Worm (Caenorhabditis elegans): ENCODE measurements around the gene trip-4.

The trip-4 gene

ce11 chrII:15043850-15044249 lies 4.6 kb downstream of the trip-4 start:
- TF ChIP-seq tbx-2 (tag; optimal IDR thresholded peaks at IDR 0.05) (peak; percentile 6), ceh-18 (tag; optimal IDR thresholded peaks at IDR 0.05) (peak; percentile 0), unc-42 (tag; optimal IDR thresholded peaks at IDR 0.05) (peak; percentile 11)

DNA sequence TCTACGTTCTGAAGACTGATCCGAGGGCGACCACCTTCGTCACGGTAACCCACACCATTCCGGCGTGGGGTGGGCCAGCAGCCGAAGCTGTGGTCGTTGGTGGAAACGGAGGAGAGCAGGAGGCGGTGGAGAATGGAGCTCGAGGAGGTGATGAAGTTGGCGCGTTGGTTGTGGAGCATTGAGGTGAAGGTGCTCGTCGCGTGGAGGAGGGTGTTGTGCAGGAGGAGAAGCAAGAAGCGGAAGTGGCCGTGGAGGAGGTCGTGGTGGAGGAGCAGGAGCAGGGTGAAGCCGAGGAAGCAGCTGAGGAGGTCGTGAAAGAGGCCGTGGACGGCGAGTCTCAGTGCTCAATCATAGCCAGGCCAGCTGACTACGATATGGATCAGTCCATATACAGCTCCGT lies 19.1 kb downstream of the trip-4 start, which contains the start of gene Y53F4B.17:
TSS of gene Y53F4B.17 (plus strand) at position 375 of the 400 bp plus-strand sequence.
- TF ChIP-seq nhr-11 (tag; optimal IDR thresholded peaks at IDR 0.05) = no peak
- TF ChIP-seq sdc-2 (tag; optimal IDR thresholded peaks at IDR 0.05) = peak; percentile 33
- TF ChIP-seq pag-3 (tag; optimal IDR thresholded peaks at IDR 0.05; ENCODE audit: borderline replicate concordance) = no peak
- TF ChIP-seq ceh-24 (tag; optimal IDR thresholded peaks at IDR 0.05) = no peak
- no peak for TF ChIP-seq madf-2 (tag; optimal IDR thresholded peaks at IDR 0.05)
- no peak for TF ChIP-seq che-1 (tag; optimal IDR thresholded peaks at IDR 0.05)
- TF ChIP-seq C08G9.2 (tag; optimal IDR thresholded peaks at IDR 0.05) = peak; percentile 20
- no peak for TF ChIP-seq zip-5 (tag; optimal IDR thresholded peaks at IDR 0.05)
- no peak for TF ChIP-seq fkh-6 (tag; optimal IDR thresholded peaks at IDR 0.05)
- no peak for TF ChIP-seq pax-1 (tag; optimal IDR thresholded peaks at IDR 0.05)
- no peak for TF ChIP-seq ceh-34 (tag; optimal IDR thresholded peaks at IDR 0.05)
- TF ChIP-seq ets-4 (tag; optimal IDR thresholded peaks at IDR 0.05) = no peak
- TF ChIP-seq ceh-30 (tag; optimal IDR thresholded peaks at IDR 0.05) = no peak
- peak; percentile 9 for TF ChIP-seq mec-3 (tag; optimal IDR thresholded peaks at IDR 0.05; ENCODE audit: borderline replicate concordance)
- TF ChIP-seq sox-2 (GFP tag; IDR thresholded peaks at IDR 0.05) = no peak
- no peak for TF ChIP-seq syd-9 (tag; optimal IDR thresholded peaks at IDR 0.05)
- no peak for TF ChIP-seq elt-2 (tag; optimal IDR thresholded peaks at IDR 0.05)
- TF ChIP-seq dmd-4 (tag; optimal IDR thresholded peaks at IDR 0.05; ENCODE audit: borderline replicate concordance) = no peak

DNA sequence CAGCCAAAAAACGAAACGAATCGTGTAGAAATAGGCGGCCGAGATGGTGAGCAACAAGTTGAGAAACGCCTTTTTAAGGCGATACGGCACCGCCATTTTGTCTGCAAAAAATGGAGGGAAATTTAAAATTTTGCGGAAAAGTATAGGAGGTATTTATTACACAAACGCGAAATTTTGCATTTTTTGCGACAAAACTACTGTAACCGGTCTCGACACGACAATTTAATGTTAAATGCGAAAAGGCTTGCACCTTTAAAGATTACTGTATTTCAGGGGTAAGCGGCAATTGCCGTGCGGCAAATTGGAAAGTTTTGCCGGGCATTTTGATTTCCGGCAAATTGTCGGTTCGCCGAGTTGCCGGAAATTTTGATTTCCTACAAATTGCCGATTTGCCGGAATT lies 32.4 kb downstream of the trip-4 start, which contains the start of gene Y53F4B.18:
TSS of gene Y53F4B.18 (minus strand) at position 101 of the 400 bp plus-strand sequence.
- TF ChIP-seq hlh-6 (tag; optimal IDR thresholded peaks at IDR 0.05) = no peak
- TF ChIP-seq lin-11 (tag; optimal IDR thresholded peaks at IDR 0.05) = no peak
- TF ChIP-seq nfya-1 (tag; optimal IDR thresholded peaks at IDR 0.05) = no peak
- no peak for TF ChIP-seq ceh-31 (tag; optimal IDR thresholded peaks at IDR 0.05)
- TF ChIP-seq pha-4 (tag; optimal IDR thresholded peaks at IDR 0.05) = no peak
- TF ChIP-seq fkh-10 (GFP tag; optimal IDR thresholded peaks at IDR 0.05) = no peak
- TF ChIP-seq pqm-1 (tag; optimal IDR thresholded peaks at IDR 0.05) = no peak
- TF ChIP-seq unc-55 (GFP tag; optimal IDR thresholded peaks at IDR 0.05) = no peak
- no peak for TF ChIP-seq hlh-15 (tag; optimal IDR thresholded peaks at IDR 0.05)
- TF ChIP-seq hlh-8 (tag; optimal IDR thresholded peaks at IDR 0.05) = no peak
- TF ChIP-seq ceh-30 (tag; optimal IDR thresholded peaks at IDR 0.05) = no peak
- no peak for TF ChIP-seq T23F11.4 (GFP tag; optimal IDR thresholded peaks at IDR 0.05)
- TF ChIP-seq odd-2 (tag; optimal IDR thresholded peaks at IDR 0.05) = no peak

DNA sequence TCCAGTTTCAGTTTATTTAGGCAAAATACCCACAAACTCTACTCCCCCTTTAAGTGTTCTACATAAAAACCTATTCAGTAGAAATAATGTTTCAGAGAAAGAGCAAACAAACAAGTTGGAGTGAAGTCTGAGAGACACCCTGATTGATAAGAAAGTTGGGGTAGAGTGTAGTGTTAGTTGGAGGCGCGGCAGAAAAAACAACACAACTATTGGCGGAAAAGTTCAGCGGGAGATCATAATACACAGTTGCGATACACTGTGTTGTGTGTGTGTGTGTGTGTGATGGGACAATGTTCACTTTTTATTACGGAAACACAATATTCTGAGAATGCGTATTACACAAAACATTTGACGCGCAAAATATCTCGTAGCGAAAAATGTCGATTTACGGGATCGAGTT lies 35.6 kb downstream of the trip-4 start:
- no peak for TF ChIP-seq ztf-16 (tag; optimal IDR thresholded peaks at IDR 0.05)
- no peak for TF ChIP-seq unc-42 (tag; optimal IDR thresholded peaks at IDR 0.05)
- TF ChIP-seq ceh-22 (tag; optimal IDR thresholded peaks at IDR 0.05) = no peak
- TF ChIP-seq ceh-45 (GFP tag; IDR thresholded peaks at IDR 0.05) = no peak
- no peak for TF ChIP-seq hlh-6 (tag; optimal IDR thresholded peaks at IDR 0.05)
- TF ChIP-seq fkh-10 (GFP tag; optimal IDR thresholded peaks at IDR 0.05) = no peak
- no peak for TF ChIP-seq T23F11.4 (GFP tag; optimal IDR thresholded peaks at IDR 0.05)
- no peak for TF ChIP-seq K09A11.1 (tag; optimal IDR thresholded peaks at IDR 0.05; ENCODE audit: insufficient read depth)
- TF ChIP-seq sdc-2 (tag; optimal IDR thresholded peaks at IDR 0.05) = no peak
- no peak for TF ChIP-seq fkh-6 (tag; optimal IDR thresholded peaks at IDR 0.05)
